Fruit fly (Drosophila melanogaster) whole organism, larva: Measurements from ENCODE around the gene Vps37B.

Source experiments
- noc ChIP-seq: fragments of 200-800 bp; sonication (Bioruptor generic); optimal IDR thresholded peaks from 3 replicates; lab custom pipeline; 2019; ENCODE audit warnings: missing biosample characterization, mild to moderate bottlenecking, missing genetic modification characterization, moderate library complexity

Gene Vps37B

dm6 chr3R:5226025-5226424 lies at the start of gene Vps37B:
Vps37B (plus strand) TSS chr3R:5226158.
- no peak for TF ChIP-seq noc (tag; lab: Kevin White, UChicago)

- TF ChIP-seq noc (tag; lab: Kevin White, UChicago): no peak
These were observed 38.2 kb upstream of the Vps37B start for dm6 chr3R:5187806-5188205.

dm6 chr3R:5193271-5193670 lies 32.7 kb upstream of the Vps37B start:
- TF ChIP-seq noc (tag; lab: Kevin White, UChicago): no peak

dm6 chr3R:5198302-5198701 lies 27.7 kb upstream of the Vps37B start:
- no peak for TF ChIP-seq noc (tag; lab: Kevin White, UChicago)

dm6 chr3R:5199581-5199980 lies 26.4 kb upstream of the Vps37B start:
- TF ChIP-seq noc (tag; lab: Kevin White, UChicago): no peak

dm6 chr3R:5203796-5204195 lies 22.2 kb upstream of the Vps37B start:
- no peak for TF ChIP-seq noc (tag; lab: Kevin White, UChicago)

dm6 chr3R:5205319-5206033 lies 20.5 kb upstream of the Vps37B start:
- no peak for TF ChIP-seq noc (tag; lab: Kevin White, UChicago)

- TF ChIP-seq noc (tag; lab: Kevin White, UChicago): no peak
These were observed 18.5 kb upstream of the Vps37B start for dm6 chr3R:5207277-5208114.

dm6 chr3R:5208115-5208365 lies 17.9 kb upstream of the Vps37B start:
- TF ChIP-seq noc (tag; lab: Kevin White, UChicago): no peak

dm6 chr3R:5209481-5209880 lies 16.5 kb upstream of the Vps37B start:
- no peak for TF ChIP-seq noc (tag; lab: Kevin White, UChicago)

dm6 chr3R:5211401-5211800 lies 14.6 kb upstream of the Vps37B start:
- TF ChIP-seq noc (tag; lab: Kevin White, UChicago): no peak

- TF ChIP-seq noc (tag; lab: Kevin White, UChicago): no peak
These were observed 13.8 kb upstream of the Vps37B start for dm6 chr3R:5211901-5212758.

dm6 chr3R:5212759-5213053 lies 13.3 kb upstream of the Vps37B start:
- TF ChIP-seq noc (tag; lab: Kevin White, UChicago): no peak

dm6 chr3R:5213309-5213708 lies 12.6 kb upstream of the Vps37B start:
- no peak for TF ChIP-seq noc (tag; lab: Kevin White, UChicago)

- no peak for TF ChIP-seq noc (tag; lab: Kevin White, UChicago)
These were observed 11.6 kb upstream of the Vps37B start for dm6 chr3R:5214162-5214916.
